Fruit fly (Drosophila melanogaster) Kc167 (cell line): ENCODE results near the gene CG8838.

Source experiments
- Myc ChIP-seq: fragments of >200 bp; optimal IDR thresholded peaks from 2 replicates; lab custom pipeline; 2017; ENCODE audit warnings: missing external identifiers
- h ChIP-seq: fragments of >200 bp; optimal IDR thresholded peaks from 3 replicates; lab custom pipeline; 2018; ENCODE audit warnings: missing external identifiers
- ttk ChIP-seq: sonication (Bioruptor generic); optimal IDR thresholded peaks from 2 replicates; lab custom pipeline; 2017; ENCODE audit warnings: missing external identifiers

DNA sequence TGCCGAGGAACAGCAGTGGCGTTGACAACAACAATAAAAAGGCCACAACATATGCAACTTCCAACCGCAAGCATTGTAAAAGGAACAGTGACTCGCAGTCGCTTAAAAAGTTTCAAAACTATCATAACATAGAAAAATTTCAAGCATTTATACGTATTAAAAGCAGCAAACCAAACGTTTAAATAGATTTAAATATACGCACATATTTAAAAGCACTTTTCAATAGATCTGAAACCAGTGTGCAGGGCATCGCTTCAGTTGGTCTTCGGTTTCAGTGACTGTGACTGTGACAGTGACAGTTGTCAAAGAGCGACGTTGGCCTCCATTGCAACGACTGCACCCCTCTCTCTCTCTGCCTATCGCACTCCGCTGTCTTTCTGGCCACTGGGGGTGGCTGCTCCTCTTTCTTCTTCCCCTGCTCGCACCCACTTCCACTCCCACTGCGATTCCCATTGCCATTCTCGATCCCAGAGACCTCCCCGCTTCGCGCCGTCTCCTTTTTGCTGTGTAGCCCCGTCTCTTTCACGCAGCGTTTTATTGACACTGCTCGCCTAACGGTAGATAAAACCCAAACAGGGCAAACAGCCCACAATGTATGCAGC is 9.2 kb upstream of the CG8838 start:
- TF ChIP-seq Myc (lab: Kevin White, UChicago) (no peak), h (lab: Kevin White, UChicago) (no peak), ttk (lab: Kevin White, UChicago) (no peak)
